Worm (Caenorhabditis elegans) whole organism, L4/young adult: ENCODE measurements around the gene sun-1.

Experiments
- W03F9.2 ChIP-seq: fragments of 150-350 bp; optimal IDR thresholded peaks from 2 replicates; lab custom pipeline; 2014; ENCODE audit warnings: missing biosample characterization, missing genetic modification characterization
- dao-5 ChIP-seq: sonication (generic microtip); optimal IDR thresholded peaks from 2 replicates; lab custom pipeline; 2016; ENCODE audit warnings: missing genotype, missing genetic modification characterization, moderate library complexity, missing compliant biosample characterization
- him-1 ChIP-seq: sonication (generic microtip); optimal IDR thresholded peaks from 2 replicates; lab custom pipeline; 2016; ENCODE audit warnings: missing genotype, missing genetic modification reagents, missing genetic modification characterization, missing compliant biosample characterization

Gene sun-1

DNA sequence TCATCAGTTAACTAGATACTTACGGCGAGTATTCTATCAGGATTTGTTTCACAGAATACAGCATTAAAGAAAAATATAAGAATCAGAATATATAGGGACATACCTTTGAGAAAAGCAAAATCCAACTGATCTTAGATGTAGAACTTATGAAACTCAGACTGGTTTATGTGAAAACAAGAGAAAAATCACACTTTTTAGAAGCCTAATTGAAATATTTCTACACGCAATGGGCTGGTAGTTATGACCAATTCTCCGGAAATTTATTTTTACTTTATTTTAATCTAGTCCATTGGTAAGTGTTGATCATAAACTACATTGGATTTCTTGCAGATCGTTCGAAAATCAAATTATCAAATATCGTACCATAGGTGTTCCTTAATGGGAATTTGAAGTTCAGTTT is 9.2 kb downstream of the sun-1 start, which contains the start of gene T09E8.4:
Gene T09E8.4, minus strand, starts transcription at position 101 of the 400 bp plus-strand sequence.
- TF ChIP-seq W03F9.2 (no peak), him-1 (tag; lab: Kevin White, UChicago) (no peak), dao-5 (tag; lab: Kevin White, UChicago) (no peak)

- TF ChIP-seq W03F9.2, result no peak
- TF ChIP-seq dao-5 (tag; lab: Kevin White, UChicago), result no peak
- no peak for TF ChIP-seq him-1 (tag; lab: Kevin White, UChicago)
Observed at ce11 chrV:13181450-13181849, 11.9 kb downstream of the sun-1 start.

DNA sequence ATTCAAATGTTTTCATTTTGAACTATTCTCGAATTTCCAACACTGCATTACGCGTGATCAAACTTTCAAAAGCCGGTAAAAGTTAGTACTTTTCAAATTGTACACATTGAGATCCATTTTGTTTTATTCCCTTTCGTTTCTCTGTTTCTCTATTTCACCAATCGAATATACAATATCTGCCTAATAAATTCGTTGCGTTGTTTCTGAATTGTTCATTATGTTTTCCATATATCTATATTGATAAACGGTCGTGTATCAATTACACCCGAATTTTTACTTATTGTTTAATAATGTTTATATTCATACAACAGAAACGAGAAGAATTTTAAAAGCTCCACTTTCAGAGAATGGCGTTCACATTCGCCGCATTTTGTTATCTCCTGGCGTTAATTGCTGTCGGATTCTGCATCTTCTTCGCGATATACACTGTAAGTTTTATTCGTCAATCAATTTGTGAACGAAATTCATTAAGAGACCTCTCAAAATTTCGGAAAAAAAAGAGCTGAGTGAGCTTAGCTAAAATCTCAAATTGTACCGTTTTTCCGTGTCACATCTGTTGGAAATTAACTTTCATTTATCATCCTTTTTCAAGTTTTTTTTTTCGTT is 13.2 kb downstream of the sun-1 start, which contains the start of gene cni-1:
Gene cni-1, plus strand, starts transcription at position 345 of the 606 bp plus-strand sequence.
- TF ChIP-seq him-1 (tag; lab: Kevin White, UChicago) (no peak), W03F9.2 (no peak), dao-5 (tag; lab: Kevin White, UChicago) (no peak)

DNA sequence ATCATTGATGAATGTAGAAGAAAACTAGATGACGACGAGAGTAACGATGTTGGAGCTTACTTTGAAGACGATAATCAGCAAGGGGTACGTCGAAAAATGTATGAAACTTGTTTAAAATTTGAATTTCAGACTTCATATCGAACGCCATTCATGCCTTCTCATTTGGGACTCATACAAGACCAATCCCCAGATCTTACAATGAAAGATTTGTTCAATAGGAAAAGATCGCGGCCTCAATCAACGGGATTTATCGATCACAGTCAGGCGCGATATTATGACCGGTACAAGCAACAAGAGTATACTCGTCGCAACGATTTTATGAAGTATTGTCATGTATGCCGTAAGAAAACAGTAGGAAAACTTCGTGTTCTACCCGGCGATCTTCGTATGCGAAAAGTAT is 16.5 kb downstream of the sun-1 start:
- TF ChIP-seq W03F9.2 (no peak), him-1 (tag; lab: Kevin White, UChicago) (no peak), dao-5 (tag; lab: Kevin White, UChicago) (no peak)

DNA sequence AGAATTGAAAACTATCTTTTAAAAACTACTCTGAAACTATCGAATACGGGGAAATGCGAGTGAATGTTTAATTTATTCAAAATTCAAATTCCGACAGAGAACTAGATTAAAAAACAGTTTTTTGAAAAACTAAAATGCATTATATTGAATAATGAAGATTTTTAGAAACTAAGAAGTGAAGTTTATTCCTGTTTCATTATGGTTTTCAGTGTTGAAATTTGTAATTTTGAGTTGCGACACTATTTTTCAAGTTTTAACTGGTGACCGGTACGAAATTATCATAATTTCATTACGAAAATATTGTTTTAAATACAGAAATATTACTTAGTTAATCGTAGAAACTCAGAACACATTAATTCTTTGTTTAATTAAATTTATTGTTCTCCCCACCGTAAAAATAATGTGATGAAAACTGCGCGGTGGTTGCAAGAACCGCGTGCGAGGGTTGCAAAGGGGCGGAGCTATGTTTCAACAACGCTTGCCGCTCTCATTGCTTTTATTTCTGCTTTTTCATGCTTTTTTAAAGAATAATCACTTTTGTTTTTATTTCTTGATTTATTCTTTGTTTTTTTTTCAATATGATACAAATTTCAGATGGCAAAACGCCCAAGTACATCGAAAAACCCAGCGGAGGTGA is 17.1 kb downstream of the sun-1 start, which contains the start of gene him-17:
Gene him-17, plus strand, starts transcription at position 595 of the 637 bp plus-strand sequence.
- TF ChIP-seq dao-5 (tag; lab: Kevin White, UChicago), result no peak
- TF ChIP-seq him-1 (tag; lab: Kevin White, UChicago), result no peak
- TF ChIP-seq W03F9.2, result peak; percentile 62

DNA sequence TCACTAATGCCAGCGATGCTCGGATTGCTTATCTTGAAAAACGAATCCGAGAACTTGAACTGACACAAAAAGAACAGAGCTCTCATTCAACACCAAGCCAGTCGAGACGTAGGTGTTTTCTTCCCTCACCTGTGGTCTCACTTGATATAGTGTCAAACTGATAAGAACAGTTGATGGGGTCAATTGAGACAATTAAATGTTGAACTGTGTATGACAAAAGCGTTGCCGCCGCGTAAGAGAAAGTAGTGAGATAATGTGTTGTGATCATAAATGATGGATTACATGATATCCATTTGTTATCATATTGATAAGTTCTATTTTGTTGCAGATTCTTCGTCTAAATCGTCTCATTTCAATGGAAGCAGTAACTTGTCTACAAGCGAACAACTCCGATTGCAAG is 19.6 kb downstream of the sun-1 start:
- TF ChIP-seq dao-5 (tag; lab: Kevin White, UChicago) (no peak), him-1 (tag; lab: Kevin White, UChicago) (no peak), W03F9.2 (no peak)

ce11 chrV:13170497-13170896 is 22.8 kb downstream of the sun-1 start:
- TF ChIP-seq W03F9.2, result no peak
- no peak for TF ChIP-seq him-1 (tag; lab: Kevin White, UChicago)
- no peak for TF ChIP-seq dao-5 (tag; lab: Kevin White, UChicago)

DNA sequence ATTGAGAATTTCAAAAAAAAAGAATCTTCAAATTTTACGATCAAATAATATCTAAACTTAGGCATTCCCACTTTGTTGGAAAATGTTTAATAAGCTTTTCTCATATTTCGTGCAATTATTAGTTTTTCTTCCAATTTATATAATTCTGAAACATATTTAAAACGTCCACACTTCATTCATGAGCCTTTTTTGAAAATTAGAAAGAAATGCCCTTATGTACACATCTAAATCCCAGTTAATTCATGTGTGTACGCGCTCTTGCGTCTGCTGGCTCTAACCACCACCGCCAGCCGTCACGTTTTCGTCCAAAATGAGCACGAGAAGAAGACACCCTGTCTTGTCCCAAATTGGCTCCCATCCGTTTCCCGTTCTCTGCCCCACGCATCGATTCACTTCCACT is 26.8 kb downstream of the sun-1 start:
- TF ChIP-seq dao-5 (tag; lab: Kevin White, UChicago) (no peak), him-1 (tag; lab: Kevin White, UChicago) (no peak), W03F9.2 (no peak)

- no peak for TF ChIP-seq dao-5 (tag; lab: Kevin White, UChicago)
- TF ChIP-seq him-1 (tag; lab: Kevin White, UChicago), result no peak
- TF ChIP-seq W03F9.2, result no peak
Observed at ce11 chrV:13165244-13165643, 28.1 kb downstream of the sun-1 start.

DNA sequence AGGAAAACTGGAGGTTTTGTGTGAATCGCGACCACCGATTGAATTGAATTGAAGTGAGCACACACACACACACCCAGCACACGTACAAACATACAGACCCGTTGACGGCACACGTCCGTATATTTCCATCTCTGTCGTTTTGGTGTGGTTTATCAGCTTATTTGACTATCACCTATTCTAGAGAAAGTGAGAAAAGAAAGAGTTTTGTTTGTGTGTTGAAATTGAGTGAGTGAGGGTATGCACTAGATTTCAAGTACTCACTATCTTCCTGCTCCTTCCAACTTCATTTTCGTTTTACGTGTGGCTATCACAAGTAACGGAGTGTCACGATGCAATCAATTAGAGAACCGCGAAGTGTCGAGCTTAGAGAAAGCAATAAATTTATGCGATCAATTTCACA is 29.5 kb downstream of the sun-1 start:
- TF ChIP-seq him-1 (tag; lab: Kevin White, UChicago) (no peak), W03F9.2 (no peak), dao-5 (tag; lab: Kevin White, UChicago) (no peak)

DNA sequence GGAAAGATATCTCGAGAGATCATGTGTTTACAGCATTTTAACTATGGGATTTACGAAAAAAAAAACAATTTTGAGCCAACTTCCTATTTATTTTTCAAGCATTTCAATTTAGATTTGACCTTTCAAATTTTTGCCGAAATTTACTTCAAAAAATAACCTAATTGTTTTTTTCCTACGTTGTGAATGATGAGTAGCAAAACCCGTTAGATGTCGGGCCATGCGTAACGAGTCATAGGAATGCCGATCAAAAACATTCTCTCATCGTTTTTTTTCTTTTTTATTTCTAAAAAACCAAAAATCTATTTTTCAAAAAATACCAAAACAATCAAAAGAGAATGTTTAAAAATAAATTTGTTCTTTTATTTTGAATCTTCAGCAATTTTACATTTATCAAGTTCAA is 30.5 kb downstream of the sun-1 start:
- TF ChIP-seq dao-5 (tag; lab: Kevin White, UChicago) (no peak), him-1 (tag; lab: Kevin White, UChicago) (no peak), W03F9.2 (no peak)

ce11 chrV:13161052-13161451 is 32.3 kb downstream of the sun-1 start:
- TF ChIP-seq him-1 (tag; lab: Kevin White, UChicago) (no peak), W03F9.2 (no peak), dao-5 (tag; lab: Kevin White, UChicago) (no peak)

- TF ChIP-seq dao-5 (tag; lab: Kevin White, UChicago) (no peak), W03F9.2 (no peak), him-1 (tag; lab: Kevin White, UChicago) (no peak)
Observed at ce11 chrV:13157073-13157472, 36.3 kb downstream of the sun-1 start.

DNA sequence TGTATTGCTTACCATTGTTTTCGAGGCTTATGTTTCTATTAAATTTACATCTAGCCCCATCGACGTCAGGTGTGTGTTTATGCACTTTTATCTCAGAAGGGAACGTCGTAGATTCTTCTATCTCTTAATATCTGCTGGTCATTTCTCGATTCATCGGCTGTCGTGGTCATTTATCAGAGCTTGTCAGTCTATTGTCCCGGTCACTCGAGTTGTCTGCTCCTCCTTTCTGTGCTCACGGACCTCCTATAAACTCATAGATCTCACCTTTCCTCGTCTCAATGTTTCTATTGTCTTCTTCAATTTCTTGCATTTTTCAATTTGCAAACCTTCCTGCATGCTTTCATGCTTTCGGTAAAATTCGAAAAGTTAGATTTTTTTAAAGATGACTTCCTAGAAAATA is 39.1 kb downstream of the sun-1 start:
- TF ChIP-seq W03F9.2 (no peak), dao-5 (tag; lab: Kevin White, UChicago) (no peak), him-1 (tag; lab: Kevin White, UChicago) (no peak)
